Worm (Caenorhabditis elegans): Measurements from ENCODE around the gene lips-8.

- TF ChIP-seq tbx-2 (tag; optimal IDR thresholded peaks at IDR 0.05) (no peak), rnt-1 (tag; optimal IDR thresholded peaks at IDR 0.05) (no peak), C38D4.7 (GFP tag; optimal IDR thresholded peaks at IDR 0.05) (no peak), ceh-18 (tag; optimal IDR thresholded peaks at IDR 0.05) (no peak), ref-2 (tag; optimal IDR thresholded peaks at IDR 0.05) (no peak), hlh-6 (tag; optimal IDR thresholded peaks at IDR 0.05) (no peak), ama-1 (optimal IDR thresholded peaks at IDR 0.05) (no peak), ceh-9 (tag; optimal IDR thresholded peaks at IDR 0.05) (no peak), nhr-11 (tag; optimal IDR thresholded peaks at IDR 0.05) (no peak), pat-9 (tag; optimal IDR thresholded peaks at IDR 0.05) (no peak)
Measured at ce11 chrX:14928854-14929253, 30.5 kb downstream of the lips-8 start, which contains the start of gene ntr-2.
